Worm (Caenorhabditis elegans) whole organism, dauer: Measurements from ENCODE around the gene oig-2.

ENCODE experiments used
- unc-62 ChIP-seq: sonication (generic microtip); optimal IDR thresholded peaks from 2 replicates; lab custom pipeline; 2017; ENCODE audit warnings: missing biosample characterization, missing genetic modification reagents, missing genetic modification characterization

Gene oig-2

ce11 chrII:12987799-12988198 lies 20.2 kb downstream of the oig-2 start:
- TF ChIP-seq unc-62 = no peak

- TF ChIP-seq unc-62 = no peak
Observed at ce11 chrII:12985813-12986212, 22.2 kb downstream of the oig-2 start.

DNA sequence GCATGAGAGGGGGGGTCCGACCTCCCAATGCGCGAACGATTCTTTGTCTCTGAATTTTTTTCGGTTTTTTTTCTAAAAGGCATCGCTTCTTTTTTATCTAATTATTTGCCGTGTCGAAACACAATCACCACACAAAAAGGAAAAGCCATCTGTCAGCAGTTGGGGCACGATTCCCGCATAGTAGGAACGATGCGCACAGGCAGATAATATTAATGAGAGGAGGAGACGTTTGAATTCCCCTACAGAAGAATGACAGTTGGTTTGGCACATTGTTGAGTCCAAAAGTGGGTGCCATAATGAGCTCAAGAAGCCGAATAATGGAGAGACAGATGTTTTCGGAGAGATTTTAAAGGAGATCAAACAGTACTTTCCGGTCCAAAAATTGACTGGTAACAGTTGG lies 23.3 kb downstream of the oig-2 start:
- TF ChIP-seq unc-62 = no peak

- no peak for TF ChIP-seq unc-62
Observed at ce11 chrII:12982830-12983229, 25.1 kb downstream of the oig-2 start.

DNA sequence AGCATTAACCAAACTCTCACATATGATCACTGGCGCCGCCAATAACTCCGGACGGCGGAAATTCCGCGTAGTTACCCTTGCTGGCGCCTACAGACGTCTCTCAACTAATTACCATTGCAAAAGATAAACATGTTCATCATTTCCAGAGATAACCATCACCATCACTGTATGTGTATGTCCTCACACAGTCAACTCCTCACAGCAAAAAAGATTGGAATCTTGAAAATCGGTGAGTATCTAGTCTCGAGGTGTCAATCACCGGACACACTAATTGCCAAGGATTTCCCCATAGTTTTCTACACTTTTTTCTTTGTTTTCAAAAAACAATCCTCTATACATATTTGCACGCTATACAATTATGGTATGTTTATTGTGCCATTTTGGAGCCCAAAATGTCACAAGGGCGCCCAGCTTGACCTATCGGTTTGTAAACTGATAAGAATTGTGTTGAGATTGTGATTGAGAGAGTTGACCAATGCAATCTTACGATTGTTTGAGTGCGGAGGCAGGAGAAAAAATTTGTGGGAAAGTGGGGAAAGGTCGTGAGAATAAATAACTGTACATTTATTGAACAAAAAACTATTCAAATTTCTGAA lies 25.9 kb downstream of the oig-2 start:
- TF ChIP-seq unc-62 = no peak

DNA sequence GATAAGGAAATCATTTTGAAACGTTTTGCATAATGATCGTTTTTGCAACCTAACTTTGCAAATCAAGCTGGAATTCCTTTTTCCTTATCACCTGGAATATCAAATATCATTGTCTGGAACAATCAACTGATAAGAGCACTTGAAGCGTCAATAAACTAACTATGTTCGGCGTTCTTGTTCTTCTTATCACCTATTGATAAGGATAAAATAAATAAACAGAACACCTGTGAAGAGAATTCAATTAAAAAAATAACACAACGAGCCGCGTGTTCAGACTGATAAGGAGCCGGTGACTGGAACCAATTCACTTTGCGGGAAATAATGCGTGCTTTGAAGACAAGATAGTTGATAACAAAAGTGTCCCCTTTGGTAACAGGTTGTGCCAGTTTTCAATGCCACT lies 27.8 kb downstream of the oig-2 start, which contains the start of gene cyd-1:
TSS of gene cyd-1 (plus strand) at position 380 of the 400 bp plus-strand sequence.
- TF ChIP-seq unc-62 = no peak

ce11 chrII:12978658-12979057 lies 29.3 kb downstream of the oig-2 start:
- no peak for TF ChIP-seq unc-62

DNA sequence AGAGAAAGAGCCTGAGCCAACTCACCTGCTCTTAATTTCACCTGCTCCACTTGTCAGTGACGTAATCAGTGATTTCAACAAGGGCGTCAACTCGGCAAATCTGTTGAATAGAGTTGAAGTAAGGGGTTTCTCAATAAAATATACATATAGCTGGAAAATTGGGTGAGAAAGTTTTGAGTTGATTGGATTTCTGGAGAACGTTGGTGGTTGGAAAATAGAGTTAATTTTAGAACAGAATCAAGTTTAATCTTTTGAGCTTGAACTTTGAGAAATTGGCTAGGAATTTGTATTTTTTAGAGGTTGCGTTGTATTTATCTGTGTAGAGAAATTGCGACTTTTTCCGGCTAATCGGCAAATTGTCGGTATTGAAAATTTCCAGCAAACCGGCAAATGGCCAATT lies 38.3 kb downstream of the oig-2 start, which contains the start of gene Y38F1A.4:
TSS of gene Y38F1A.4 (minus strand) at position 101 of the 400 bp plus-strand sequence.
- TF ChIP-seq unc-62 = no peak

ce11 chrII:12968448-12968969 lies 39.5 kb downstream of the oig-2 start:
- TF ChIP-seq unc-62 = no peak

ce11 chrII:12966274-12966673 lies 41.7 kb downstream of the oig-2 start:
- TF ChIP-seq unc-62 = no peak

- TF ChIP-seq unc-62 = no peak
Observed at ce11 chrII:12965589-12965988, 42.4 kb downstream of the oig-2 start.

- no peak for TF ChIP-seq unc-62
Observed at ce11 chrII:12965538-12965588, 42.6 kb downstream of the oig-2 start, which contains the start of gene ptr-18. ptr-18 (plus strand) TSS chrII:12965546.

DNA sequence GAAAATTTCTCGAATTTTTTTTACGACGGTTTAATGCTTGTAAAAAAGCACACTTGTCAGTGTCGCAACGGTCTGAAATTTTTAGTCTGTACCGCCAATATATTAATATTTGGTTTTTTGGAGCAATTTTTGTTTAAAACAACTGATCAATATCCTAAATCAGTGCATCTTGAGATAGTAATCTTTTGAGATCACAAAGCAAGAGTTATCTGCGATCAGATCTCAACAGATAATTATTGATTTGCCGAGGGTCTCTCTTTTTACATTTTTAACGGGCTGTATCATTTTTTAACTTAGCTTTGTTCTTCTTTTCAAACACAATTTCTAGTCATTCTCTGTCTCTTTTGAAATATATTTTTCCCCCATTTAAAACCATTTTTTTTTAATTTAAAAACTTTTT lies 42.8 kb downstream of the oig-2 start:
- no peak for TF ChIP-seq unc-62

ce11 chrII:12961743-12962142 lies 46.2 kb downstream of the oig-2 start:
- TF ChIP-seq unc-62 = no peak

DNA sequence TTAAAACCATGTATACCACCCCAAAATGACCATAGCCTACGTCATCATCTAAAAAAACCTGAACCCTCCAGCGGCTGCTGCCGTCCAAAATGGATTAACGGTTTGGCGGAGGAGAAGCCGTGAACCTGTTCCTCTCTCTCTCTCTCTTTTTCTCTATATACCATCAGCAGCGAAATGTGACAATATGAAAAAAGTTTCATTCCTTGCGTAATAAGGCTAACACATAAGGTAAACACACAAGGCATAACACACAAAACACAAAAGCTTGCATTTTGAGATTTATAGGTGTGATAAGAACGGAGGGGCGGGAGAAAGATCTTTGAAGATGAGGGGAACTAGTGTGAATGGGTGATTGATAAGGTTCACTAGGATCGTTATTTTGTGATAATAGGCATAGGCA lies 46.7 kb downstream of the oig-2 start:
- TF ChIP-seq unc-62 = no peak

DNA sequence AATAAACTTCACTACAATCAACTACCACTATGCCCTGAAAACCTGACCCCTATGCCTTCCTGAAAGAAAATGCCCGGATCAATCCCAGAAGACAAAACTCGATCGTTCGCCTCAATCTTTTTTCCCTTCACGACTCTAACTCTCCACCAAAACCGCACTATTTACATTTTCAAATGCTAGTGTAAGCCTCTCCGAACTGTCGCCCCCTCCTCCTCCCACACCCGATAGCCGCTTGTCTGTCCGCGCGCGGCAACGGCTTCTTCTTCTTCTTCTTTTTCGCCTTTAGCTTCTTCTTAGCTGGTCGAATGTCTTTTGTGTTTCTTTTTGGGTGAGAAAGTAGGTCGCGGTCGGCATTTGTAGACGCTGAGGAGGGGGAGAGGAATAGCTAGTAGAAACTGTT lies 47.8 kb downstream of the oig-2 start:
- no peak for TF ChIP-seq unc-62
